Worm (Caenorhabditis elegans) whole organism, L4 larva: ENCODE measurements around the gene nspc-17.

Source experiments
- T20F7.1 ChIP-seq: fragments of 200-800 bp; sonication (Bioruptor generic); optimal IDR thresholded peaks from 2 replicates; lab custom pipeline; 2018; ENCODE audit warnings: mild to moderate bottlenecking, missing genetic modification characterization, missing compliant biosample characterization
- ama-1 ChIP-seq: fragments of 150-350 bp; optimal IDR thresholded peaks from 2 replicates; lab custom pipeline; 2014; ENCODE audit warnings: inconsistent platforms, mixed read lengths
- daf-12 ChIP-seq: fragments of 150-350 bp; optimal IDR thresholded peaks from 2 replicates; lab custom pipeline; 2014; ENCODE audit warnings: missing biosample characterization, missing genetic modification reagents, missing genetic modification characterization
- lsy-2 ChIP-seq, 2 experiments: fragments of 150-350 bp in 1 of 2; sonication (generic microtip) in 1 of 2; optimal IDR thresholded peaks; 2 replicates each; lab custom pipeline; 2014 to 2017; ENCODE audit warnings: missing biosample characterization in 2 of 2, missing genetic modification characterization in 2 of 2
- zfp-3 ChIP-seq: fragments of 200-800 bp; sonication (Bioruptor generic); conservative IDR thresholded peaks from 2 replicates; pipeline ENCODE4 v1.3.6; 2022; ENCODE audit warnings: missing genetic modification reagents, missing genetic modification characterization, missing compliant biosample characterization

DNA sequence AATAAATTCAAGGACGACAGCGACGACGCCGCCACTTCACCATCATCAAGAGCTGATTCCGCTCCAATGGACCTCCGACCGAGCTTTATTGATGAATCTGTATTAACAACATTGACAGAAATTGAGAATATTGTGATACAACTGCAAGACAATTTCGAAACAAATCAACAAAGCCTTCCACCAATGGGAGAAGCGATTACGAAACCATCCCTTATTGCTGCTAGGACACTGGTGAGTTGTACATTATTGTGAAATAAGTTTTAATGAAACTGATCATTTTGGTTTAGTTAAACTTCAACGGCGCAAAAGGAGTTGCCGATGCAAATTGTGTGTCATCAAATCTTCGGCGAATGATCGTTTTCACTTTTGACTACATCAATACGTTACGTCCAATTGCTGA lies 34.1 kb upstream of the nspc-17 start:
- TF ChIP-seq T20F7.1 (GFP tag; lab: Kevin White, UChicago) = no peak
- TF ChIP-seq daf-12 (tag; lab: Kevin White, UChicago) = no peak
- TF ChIP-seq lsy-2 (tag; optimal IDR thresholded peaks at IDR 0.05; lab: Kevin White, UChicago) = no peak
- no peak for TF ChIP-seq ama-1
- TF ChIP-seq zfp-3 (GFP tag; lab: Robert Waterston, UW) = no peak
